Fruit fly (Drosophila melanogaster) whole organism, pupa: ENCODE measurements around the gene CG3630.

Experiments
- CG10348 ChIP-seq: fragments of 200-800 bp; sonication (Bioruptor generic); IDR thresholded peaks from 2 replicates; pipeline ENCODE4 v1.3.6; 2022; ENCODE audit warnings: missing biosample characterization, missing genetic modification characterization
- CG12605 ChIP-seq: fragments of 200-800 bp; sonication (Bioruptor generic); IDR thresholded peaks from 2 replicates; pipeline ENCODE4 v1.3.6; 2022; ENCODE audit warnings: missing biosample characterization, missing genetic modification characterization
- CG13204 ChIP-seq: fragments of 200-800 bp; sonication (Bioruptor generic); optimal IDR thresholded peaks from 2 replicates; lab custom pipeline; 2018; ENCODE audit warnings: missing biosample characterization, mild to moderate bottlenecking, missing genetic modification characterization, moderate library complexity
- CG14655 ChIP-seq: fragments of 200-800 bp; sonication (Bioruptor generic); optimal IDR thresholded peaks from 3 replicates; lab custom pipeline; 2017; ENCODE audit warnings: mild to moderate bottlenecking, missing biosample characterization, missing genetic modification reagents, missing genetic modification characterization
- CG15710 ChIP-seq: fragments of 200-800 bp; sonication (Bioruptor generic); optimal IDR thresholded peaks from 2 replicates; lab custom pipeline; 2018; ENCODE audit warnings: missing biosample characterization, mild to moderate bottlenecking, missing genetic modification characterization, moderate library complexity
- CG17806 ChIP-seq: fragments of 200-800 bp; sonication (Bioruptor generic); optimal IDR thresholded peaks from 2 replicates; lab custom pipeline; 2018; ENCODE audit warnings: missing biosample characterization, mild to moderate bottlenecking, missing genetic modification characterization, moderate library complexity
- CG32121 ChIP-seq: fragments of 200-800 bp; sonication (Bioruptor generic); IDR thresholded peaks from 2 replicates; pipeline ENCODE4 v1.3.6; 2022; ENCODE audit warnings: missing biosample characterization, missing genetic modification characterization
- CG34367 ChIP-seq: fragments of 200-800 bp; sonication (Bioruptor generic); optimal IDR thresholded peaks from 2 replicates; lab custom pipeline; 2018; ENCODE audit warnings: missing biosample characterization, mild to moderate bottlenecking, missing genetic modification characterization
- CG4496 ChIP-seq: fragments of 200-800 bp; sonication (Bioruptor generic); IDR thresholded peaks from 3 replicates; pipeline ENCODE4 v1.3.6; 2022; ENCODE audit warnings: missing biosample characterization, missing genetic modification characterization
- CG8159 ChIP-seq: fragments of 200-800 bp; sonication (Bioruptor generic); optimal IDR thresholded peaks from 3 replicates; lab custom pipeline; 2018; ENCODE audit warnings: missing biosample characterization, mild to moderate bottlenecking, missing genetic modification characterization, moderate library complexity
- CG8301 ChIP-seq: fragments of 200-800 bp; sonication (Bioruptor generic); optimal IDR thresholded peaks from 2 replicates; lab custom pipeline; 2018; ENCODE audit warnings: missing biosample characterization, mild to moderate bottlenecking, missing genetic modification characterization
- CG9948 ChIP-seq: fragments of 200-800 bp; sonication (Bioruptor generic); optimal IDR thresholded peaks from 2 replicates; lab custom pipeline; 2018; ENCODE audit warnings: missing biosample characterization, mild to moderate bottlenecking, missing genetic modification characterization, moderate library complexity
- D1 ChIP-seq: fragments of 200-800 bp; sonication (Bioruptor generic); optimal IDR thresholded peaks from 2 replicates; lab custom pipeline; 2018; ENCODE audit warnings: missing biosample characterization, mild to moderate bottlenecking, missing genetic modification characterization, moderate library complexity
- EcR ChIP-seq: fragments of 200-800 bp; sonication (Bioruptor generic); optimal IDR thresholded peaks from 3 replicates; lab custom pipeline; 2019; ENCODE audit warnings: missing biosample characterization, missing genetic modification characterization, mild to moderate bottlenecking, moderate library complexity, missing genetic modification reagents
- Ets98B ChIP-seq: fragments of 200-800 bp; sonication (Bioruptor generic); IDR thresholded peaks from 2 replicates; pipeline ENCODE4 v1.3.6; 2022; ENCODE audit warnings: missing biosample characterization, missing genetic modification characterization
- Pif1A ChIP-seq: fragments of 200-800 bp; sonication (Bioruptor generic); optimal IDR thresholded peaks from 3 replicates; lab custom pipeline; 2016; ENCODE audit warnings: missing biosample characterization, missing genetic modification characterization
- Pif1B ChIP-seq: fragments of 200-800 bp; sonication (Bioruptor generic); optimal IDR thresholded peaks from 3 replicates; lab custom pipeline; 2016; ENCODE audit warnings: missing biosample characterization, missing genetic modification characterization
- Snoo ChIP-seq: fragments of 200-800 bp; sonication (Bioruptor generic); optimal IDR thresholded peaks from 3 replicates; lab custom pipeline; 2017; ENCODE audit warnings: missing biosample characterization, mild to moderate bottlenecking, missing genetic modification characterization, inconsistent platforms
- fd96Ca ChIP-seq: fragments of 200-800 bp; sonication (Bioruptor generic); IDR thresholded peaks from 3 replicates; pipeline ENCODE4 v1.3.6; 2022; ENCODE audit warnings: missing biosample characterization, missing genetic modification characterization
- gl ChIP-seq: fragments of 200-800 bp; sonication (Bioruptor generic); optimal IDR thresholded peaks from 2 replicates; lab custom pipeline; 2018; ENCODE audit warnings: missing biosample characterization, mild to moderate bottlenecking, missing genetic modification characterization
- rn ChIP-seq: fragments of 200-800 bp; sonication (Bioruptor generic); IDR thresholded peaks from 2 replicates; pipeline ENCODE4 v1.3.6; 2022; ENCODE audit warnings: missing biosample characterization, missing genetic modification characterization

The CG3630 gene

dm6 chrX:2138417-2138816, 23.6 kb upstream of the CG3630 start:
- no peak for TF ChIP-seq gl (tag; lab: Kevin White, UChicago)
- no peak for TF ChIP-seq rn (GFP tag; lab: Robert Waterston, UW)
- TF ChIP-seq Ets98B (GFP tag; lab: Robert Waterston, UW) = no peak
- TF ChIP-seq Pif1A (GFP tag; lab: Kevin White, UChicago) = no peak
- TF ChIP-seq Pif1B (GFP tag; lab: Kevin White, UChicago) = no peak
- TF ChIP-seq CG32121 (GFP tag; lab: Robert Waterston, UW) = no peak
- TF ChIP-seq CG34367 (tag; lab: Kevin White, UChicago) = no peak
- TF ChIP-seq CG10348 (GFP tag; lab: Robert Waterston, UW) = no peak
- TF ChIP-seq CG14655 (GFP tag; lab: Kevin White, UChicago) = no peak
- TF ChIP-seq D1 (tag; lab: Kevin White, UChicago) = no peak
- TF ChIP-seq EcR = no peak
- TF ChIP-seq, all 21 proteins: peak for 0

DNA sequence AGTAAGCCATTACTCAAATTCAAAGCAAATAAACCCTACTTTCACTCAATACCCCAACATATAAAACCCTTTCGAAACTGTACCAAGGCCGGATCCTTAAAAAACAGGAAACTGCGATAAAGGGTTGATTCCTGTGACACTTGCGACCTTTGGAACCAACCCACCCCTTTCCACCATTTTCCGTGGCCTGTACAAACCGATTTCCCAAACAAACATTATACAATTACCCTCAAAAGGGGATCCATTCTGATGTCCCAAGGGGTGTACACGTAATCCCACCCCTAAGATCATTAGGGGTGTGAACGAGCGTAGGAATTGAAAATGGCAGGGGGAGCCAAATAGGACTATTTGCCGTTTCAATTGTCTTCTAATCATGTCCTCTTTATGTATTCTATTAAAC, 22.4 kb upstream of the CG3630 start:
- no peak for TF ChIP-seq CG10348 (GFP tag; lab: Robert Waterston, UW)
- TF ChIP-seq CG15710 (tag; lab: Kevin White, UChicago) = no peak
- no peak for TF ChIP-seq D1 (tag; lab: Kevin White, UChicago)

- TF ChIP-seq rn (GFP tag; lab: Robert Waterston, UW) (no peak), Snoo (tag; lab: Kevin White, UChicago) (no peak), CG8159 (tag; lab: Kevin White, UChicago) (no peak), CG4496 (peak; percentile 40; the same call in 1 of the 3 replicates), CG13204 (GFP tag; lab: Kevin White, UChicago) (no peak), CG8301 (no peak), CG12605 (GFP tag; lab: Robert Waterston, UW) (peak; percentile 30; the same call in 1 of the 2 replicates), CG17806 (no peak), CG14655 (GFP tag; lab: Kevin White, UChicago) (no peak), Pif1A (GFP tag; lab: Kevin White, UChicago) (no peak), CG32121 (GFP tag; lab: Robert Waterston, UW) (no peak), EcR (no peak), fd96Ca (GFP tag; lab: Robert Waterston, UW) (no peak)
- TF ChIP-seq, all 21 proteins: peak for 2
Observed at dm6 chrX:2140487-2140886, 21.5 kb upstream of the CG3630 start.

dm6 chrX:2141159-2141853, 20.7 kb upstream of the CG3630 start, which contains the start of gene D2hgdh:
Gene D2hgdh (plus strand): TSS chrX:2141489.
- TF ChIP-seq Pif1B (GFP tag; lab: Kevin White, UChicago) (no peak), CG4496 (peak; percentile 65), Snoo (tag; lab: Kevin White, UChicago) (peak; percentile 29), CG9948 (tag; lab: Kevin White, UChicago) (no peak), CG32121 (GFP tag; lab: Robert Waterston, UW) (peak; percentile 49; the same call in 1 of the 2 replicates), Ets98B (GFP tag; lab: Robert Waterston, UW) (peak; percentile 69), CG17806 (peak; percentile 5), D1 (tag; lab: Kevin White, UChicago) (no peak)

DNA sequence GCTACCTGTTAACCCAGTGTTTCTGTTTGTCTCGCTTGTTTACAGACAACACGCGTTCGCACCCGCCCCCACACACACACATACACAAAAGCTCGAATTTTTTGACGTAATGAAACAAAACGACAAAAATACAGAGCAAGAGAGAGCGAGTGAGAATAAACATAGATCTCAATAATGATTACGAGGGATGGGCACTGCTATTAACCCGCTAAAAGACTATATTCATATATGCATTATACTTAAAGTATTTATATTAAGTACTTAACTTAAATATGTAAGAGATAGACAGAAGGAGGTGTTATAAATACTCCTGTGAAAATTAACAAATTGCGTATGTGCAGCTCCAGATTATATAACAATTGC, 20.2 kb upstream of the CG3630 start:
- TF ChIP-seq CG14655 (GFP tag; lab: Kevin White, UChicago) (peak; percentile 34), CG32121 (GFP tag; lab: Robert Waterston, UW) (peak; percentile 51), CG17806 (peak; percentile 2), EcR (no peak), CG8301 (peak; percentile 11), Snoo (tag; lab: Kevin White, UChicago) (peak; percentile 6), CG9948 (tag; lab: Kevin White, UChicago) (no peak), CG34367 (tag; lab: Kevin White, UChicago) (no peak), D1 (tag; lab: Kevin White, UChicago) (no peak), gl (tag; lab: Kevin White, UChicago) (peak; percentile 20), CG10348 (GFP tag; lab: Robert Waterston, UW) (no peak), CG4496 (peak; percentile 60; the same call in 2 of the 3 replicates), Pif1B (GFP tag; lab: Kevin White, UChicago) (peak; percentile 58), CG13204 (GFP tag; lab: Kevin White, UChicago) (no peak), CG8159 (tag; lab: Kevin White, UChicago) (peak; percentile 16), CG12605 (GFP tag; lab: Robert Waterston, UW) (peak; percentile 46; the same call in 1 of the 2 replicates), Pif1A (GFP tag; lab: Kevin White, UChicago) (peak; percentile 54), CG15710 (tag; lab: Kevin White, UChicago) (peak; percentile 5), Ets98B (GFP tag; lab: Robert Waterston, UW) (peak; percentile 37; the same call in 1 of the 2 replicates), rn (GFP tag; lab: Robert Waterston, UW) (no peak), fd96Ca (GFP tag; lab: Robert Waterston, UW) (no peak)

- TF ChIP-seq Pif1A (GFP tag; lab: Kevin White, UChicago) (no peak), CG15710 (tag; lab: Kevin White, UChicago) (no peak), CG4496 (no peak), CG34367 (tag; lab: Kevin White, UChicago) (no peak), CG8159 (tag; lab: Kevin White, UChicago) (no peak), CG10348 (GFP tag; lab: Robert Waterston, UW) (no peak), Snoo (tag; lab: Kevin White, UChicago) (no peak), fd96Ca (GFP tag; lab: Robert Waterston, UW) (no peak), CG17806 (no peak), Ets98B (GFP tag; lab: Robert Waterston, UW) (no peak), rn (GFP tag; lab: Robert Waterston, UW) (no peak), gl (tag; lab: Kevin White, UChicago) (no peak), EcR (no peak), CG14655 (GFP tag; lab: Kevin White, UChicago) (no peak), CG12605 (GFP tag; lab: Robert Waterston, UW) (no peak), Pif1B (GFP tag; lab: Kevin White, UChicago) (no peak), D1 (tag; lab: Kevin White, UChicago) (no peak), CG8301 (no peak), CG32121 (GFP tag; lab: Robert Waterston, UW) (no peak)
- TF ChIP-seq, all 21 proteins: peak for 0
Observed at dm6 chrX:2142275-2142934, 19.6 kb upstream of the CG3630 start.
